Fruit fly (Drosophila melanogaster) whole organism, pupa: Measurements from ENCODE around the gene bark.

Experiments used
- CG10348 ChIP-seq: fragments of 200-800 bp; sonication (Bioruptor generic); IDR thresholded peaks from 2 replicates; pipeline ENCODE4 v1.3.6; 2022; ENCODE audit warnings: missing biosample characterization, missing genetic modification characterization
- CG12605 ChIP-seq: fragments of 200-800 bp; sonication (Bioruptor generic); IDR thresholded peaks from 2 replicates; pipeline ENCODE4 v1.3.6; 2022; ENCODE audit warnings: missing biosample characterization, missing genetic modification characterization
- CG13204 ChIP-seq: fragments of 200-800 bp; sonication (Bioruptor generic); optimal IDR thresholded peaks from 2 replicates; lab custom pipeline; 2018; ENCODE audit warnings: missing biosample characterization, mild to moderate bottlenecking, missing genetic modification characterization, moderate library complexity
- CG14655 ChIP-seq: fragments of 200-800 bp; sonication (Bioruptor generic); optimal IDR thresholded peaks from 3 replicates; lab custom pipeline; 2017; ENCODE audit warnings: mild to moderate bottlenecking, missing biosample characterization, missing genetic modification reagents, missing genetic modification characterization
- CG15710 ChIP-seq: fragments of 200-800 bp; sonication (Bioruptor generic); optimal IDR thresholded peaks from 2 replicates; lab custom pipeline; 2018; ENCODE audit warnings: missing biosample characterization, mild to moderate bottlenecking, missing genetic modification characterization, moderate library complexity
- CG17806 ChIP-seq: fragments of 200-800 bp; sonication (Bioruptor generic); optimal IDR thresholded peaks from 2 replicates; lab custom pipeline; 2018; ENCODE audit warnings: missing biosample characterization, mild to moderate bottlenecking, missing genetic modification characterization, moderate library complexity
- CG32121 ChIP-seq: fragments of 200-800 bp; sonication (Bioruptor generic); IDR thresholded peaks from 2 replicates; pipeline ENCODE4 v1.3.6; 2022; ENCODE audit warnings: missing biosample characterization, missing genetic modification characterization
- CG34367 ChIP-seq: fragments of 200-800 bp; sonication (Bioruptor generic); optimal IDR thresholded peaks from 2 replicates; lab custom pipeline; 2018; ENCODE audit warnings: missing biosample characterization, mild to moderate bottlenecking, missing genetic modification characterization
- CG4496 ChIP-seq: fragments of 200-800 bp; sonication (Bioruptor generic); IDR thresholded peaks from 3 replicates; pipeline ENCODE4 v1.3.6; 2022; ENCODE audit warnings: missing biosample characterization, missing genetic modification characterization
- CG8159 ChIP-seq: fragments of 200-800 bp; sonication (Bioruptor generic); optimal IDR thresholded peaks from 3 replicates; lab custom pipeline; 2018; ENCODE audit warnings: missing biosample characterization, mild to moderate bottlenecking, missing genetic modification characterization, moderate library complexity
- CG8301 ChIP-seq: fragments of 200-800 bp; sonication (Bioruptor generic); optimal IDR thresholded peaks from 2 replicates; lab custom pipeline; 2018; ENCODE audit warnings: missing biosample characterization, mild to moderate bottlenecking, missing genetic modification characterization
- CG9948 ChIP-seq: fragments of 200-800 bp; sonication (Bioruptor generic); optimal IDR thresholded peaks from 2 replicates; lab custom pipeline; 2018; ENCODE audit warnings: missing biosample characterization, mild to moderate bottlenecking, missing genetic modification characterization, moderate library complexity
- D1 ChIP-seq: fragments of 200-800 bp; sonication (Bioruptor generic); optimal IDR thresholded peaks from 2 replicates; lab custom pipeline; 2018; ENCODE audit warnings: missing biosample characterization, mild to moderate bottlenecking, missing genetic modification characterization, moderate library complexity
- EcR ChIP-seq: fragments of 200-800 bp; sonication (Bioruptor generic); optimal IDR thresholded peaks from 3 replicates; lab custom pipeline; 2019; ENCODE audit warnings: missing biosample characterization, missing genetic modification characterization, mild to moderate bottlenecking, moderate library complexity, missing genetic modification reagents
- Ets98B ChIP-seq: fragments of 200-800 bp; sonication (Bioruptor generic); IDR thresholded peaks from 2 replicates; pipeline ENCODE4 v1.3.6; 2022; ENCODE audit warnings: missing biosample characterization, missing genetic modification characterization
- Pif1A ChIP-seq: fragments of 200-800 bp; sonication (Bioruptor generic); optimal IDR thresholded peaks from 3 replicates; lab custom pipeline; 2016; ENCODE audit warnings: missing biosample characterization, missing genetic modification characterization
- Pif1B ChIP-seq: fragments of 200-800 bp; sonication (Bioruptor generic); optimal IDR thresholded peaks from 3 replicates; lab custom pipeline; 2016; ENCODE audit warnings: missing biosample characterization, missing genetic modification characterization
- Snoo ChIP-seq: fragments of 200-800 bp; sonication (Bioruptor generic); optimal IDR thresholded peaks from 3 replicates; lab custom pipeline; 2017; ENCODE audit warnings: missing biosample characterization, mild to moderate bottlenecking, missing genetic modification characterization, inconsistent platforms
- fd96Ca ChIP-seq: fragments of 200-800 bp; sonication (Bioruptor generic); IDR thresholded peaks from 3 replicates; pipeline ENCODE4 v1.3.6; 2022; ENCODE audit warnings: missing biosample characterization, missing genetic modification characterization
- gl ChIP-seq: fragments of 200-800 bp; sonication (Bioruptor generic); optimal IDR thresholded peaks from 2 replicates; lab custom pipeline; 2018; ENCODE audit warnings: missing biosample characterization, mild to moderate bottlenecking, missing genetic modification characterization
- rn ChIP-seq: fragments of 200-800 bp; sonication (Bioruptor generic); IDR thresholded peaks from 2 replicates; pipeline ENCODE4 v1.3.6; 2022; ENCODE audit warnings: missing biosample characterization, missing genetic modification characterization

Gene bark

dm6 chr2L:3791629-3792028 is 4.7 kb downstream of the bark start:
- no peak for TF ChIP-seq CG17806 (tag; lab: Kevin White, UChicago)
- no peak for TF ChIP-seq CG8159 (tag; lab: Kevin White, UChicago)
- no peak for TF ChIP-seq CG9948 (tag; lab: Kevin White, UChicago)
- no peak for TF ChIP-seq CG13204
- no peak for TF ChIP-seq Pif1B (GFP tag; lab: Kevin White, UChicago)
- TF ChIP-seq CG10348 (GFP tag; lab: Robert Waterston, UW), result no peak
- no peak for TF ChIP-seq Pif1A (GFP tag; lab: Kevin White, UChicago)
- TF ChIP-seq gl, result no peak
- TF ChIP-seq CG34367, result no peak
- no peak for TF ChIP-seq fd96Ca (GFP tag; lab: Robert Waterston, UW)

dm6 chr2L:3802818-3803456 is 16.0 kb downstream of the bark start:
- TF ChIP-seq gl, result peak; percentile 51
- no peak for TF ChIP-seq EcR (GFP tag; lab: Kevin White, UChicago)
- TF ChIP-seq CG14655 (GFP tag; lab: Kevin White, UChicago), result peak; percentile 79
- TF ChIP-seq CG4496 (GFP tag; lab: Robert Waterston, UW), result peak; percentile 88
- peak; percentile 74 for TF ChIP-seq Snoo (tag; lab: Kevin White, UChicago)
- peak; percentile 81 for TF ChIP-seq CG15710 (tag; lab: Kevin White, UChicago)
- TF ChIP-seq fd96Ca (GFP tag; lab: Robert Waterston, UW), result 0 out of 3 replicates have a peak, but pooled peaks have one; percentile 21
- peak; percentile 92 for TF ChIP-seq CG12605 (GFP tag; lab: Robert Waterston, UW)
- peak; percentile 76 for TF ChIP-seq Ets98B (GFP tag; lab: Robert Waterston, UW)
- peak; percentile 76 for TF ChIP-seq CG17806 (tag; lab: Kevin White, UChicago)
- peak; percentile 42 for TF ChIP-seq Pif1A (GFP tag; lab: Kevin White, UChicago)
- no peak for TF ChIP-seq CG10348 (GFP tag; lab: Robert Waterston, UW)
- peak; percentile 66 for TF ChIP-seq CG34367
- TF ChIP-seq CG9948 (tag; lab: Kevin White, UChicago), result peak; percentile 76
- no peak; the same call in 1 of the 2 replicates for TF ChIP-seq rn (GFP tag; lab: Robert Waterston, UW)
- peak; percentile 49 for TF ChIP-seq CG8301 (tag; lab: Kevin White, UChicago)
- peak; percentile 7 for TF ChIP-seq D1 (tag; lab: Kevin White, UChicago)
- TF ChIP-seq CG13204, result no peak
- TF ChIP-seq CG32121 (GFP tag; lab: Robert Waterston, UW), result peak; percentile 73
- peak; percentile 78 for TF ChIP-seq CG8159 (tag; lab: Kevin White, UChicago)
- TF ChIP-seq Pif1B (GFP tag; lab: Kevin White, UChicago), result peak; percentile 33

- no peak for TF ChIP-seq Pif1B (GFP tag; lab: Kevin White, UChicago)
- no peak for TF ChIP-seq EcR (GFP tag; lab: Kevin White, UChicago)
- no peak for TF ChIP-seq CG17806 (tag; lab: Kevin White, UChicago)
- TF ChIP-seq CG8159 (tag; lab: Kevin White, UChicago), result peak; percentile 19
- TF ChIP-seq CG34367, result no peak
- TF ChIP-seq CG10348 (GFP tag; lab: Robert Waterston, UW), result no peak
- no peak for TF ChIP-seq D1 (tag; lab: Kevin White, UChicago)
- no peak for TF ChIP-seq Pif1A (GFP tag; lab: Kevin White, UChicago)
- peak; percentile 2 for TF ChIP-seq CG13204
- peak; percentile 12 for TF ChIP-seq CG15710 (tag; lab: Kevin White, UChicago)
- peak; percentile 55 for TF ChIP-seq Snoo (tag; lab: Kevin White, UChicago)
- peak; percentile 9; the same call in 1 of the 2 replicates for TF ChIP-seq CG32121 (GFP tag; lab: Robert Waterston, UW)
- no peak for TF ChIP-seq CG9948 (tag; lab: Kevin White, UChicago)
- TF ChIP-seq fd96Ca (GFP tag; lab: Robert Waterston, UW), result peak; percentile 55; the same call in 2 of the 3 replicates
- TF ChIP-seq Ets98B (GFP tag; lab: Robert Waterston, UW), result peak; percentile 52; the same call in 1 of the 2 replicates
- TF ChIP-seq gl, result peak; percentile 25
- TF ChIP-seq CG12605 (GFP tag; lab: Robert Waterston, UW), result no peak
- peak; percentile 14 for TF ChIP-seq CG14655 (GFP tag; lab: Kevin White, UChicago)
- peak; percentile 54; the same call in 2 of the 3 replicates for TF ChIP-seq CG4496 (GFP tag; lab: Robert Waterston, UW)
- TF ChIP-seq rn (GFP tag; lab: Robert Waterston, UW), result no peak
- no peak for TF ChIP-seq CG8301 (tag; lab: Kevin White, UChicago)
- TF ChIP-seq, all 21 proteins: peak for 10
These were observed 16.6 kb downstream of the bark start, which contains the start of gene Reph for dm6 chr2L:3803466-3804143. Gene Reph (plus strand): TSS chr2L:3803545.

dm6 chr2L:3804641-3805273 is 17.8 kb downstream of the bark start:
- peak; percentile 100 for TF ChIP-seq Pif1A (GFP tag; lab: Kevin White, UChicago)
- TF ChIP-seq gl, result peak; percentile 99
- peak; percentile 97 for TF ChIP-seq CG10348 (GFP tag; lab: Robert Waterston, UW)
- TF ChIP-seq CG9948 (tag; lab: Kevin White, UChicago), result peak; percentile 100
- TF ChIP-seq CG8301 (tag; lab: Kevin White, UChicago), result peak; percentile 100
- peak; percentile 96 for TF ChIP-seq CG13204
- TF ChIP-seq EcR (GFP tag; lab: Kevin White, UChicago), result peak; percentile 81
- peak; percentile 98 for TF ChIP-seq rn (GFP tag; lab: Robert Waterston, UW)
- TF ChIP-seq CG12605 (GFP tag; lab: Robert Waterston, UW), result peak; percentile 99
- peak; percentile 100 for TF ChIP-seq CG34367
- peak; percentile 99 for TF ChIP-seq Pif1B (GFP tag; lab: Kevin White, UChicago)
- TF ChIP-seq fd96Ca (GFP tag; lab: Robert Waterston, UW), result peak; percentile 100
- peak; percentile 100 for TF ChIP-seq CG32121 (GFP tag; lab: Robert Waterston, UW)
- TF ChIP-seq CG15710 (tag; lab: Kevin White, UChicago), result peak; percentile 98
- peak; percentile 89 for TF ChIP-seq Snoo (tag; lab: Kevin White, UChicago)
- TF ChIP-seq CG4496 (GFP tag; lab: Robert Waterston, UW), result peak; percentile 100
- peak; percentile 100 for TF ChIP-seq CG14655 (GFP tag; lab: Kevin White, UChicago)
- TF ChIP-seq CG8159 (tag; lab: Kevin White, UChicago), result peak; percentile 99
- TF ChIP-seq CG17806 (tag; lab: Kevin White, UChicago), result peak; percentile 100
- peak; percentile 99 for TF ChIP-seq D1 (tag; lab: Kevin White, UChicago)
- TF ChIP-seq Ets98B (GFP tag; lab: Robert Waterston, UW), result peak; percentile 99
